Fruit fly (Drosophila melanogaster) whole organism, embryonic: ENCODE results near the gene Cap-H2.

ENCODE experiments used
- ATbp ChIP-seq: fragments of 200-800 bp; sonication (Bioruptor generic); optimal IDR thresholded peaks from 2 replicates; lab custom pipeline; 2017; ENCODE audit warnings: missing biosample characterization, mild to moderate bottlenecking, missing genetic modification characterization, missing genetic modification reagents
- CG10543 ChIP-seq: fragments of 200-800 bp; sonication (Bioruptor generic); optimal IDR thresholded peaks from 3 replicates; lab custom pipeline; 2017; ENCODE audit warnings: missing biosample characterization, mild to moderate bottlenecking, missing genetic modification characterization, moderate library complexity
- CG10979 ChIP-seq: fragments of 200-800 bp; sonication (Bioruptor generic); optimal IDR thresholded peaks from 2 replicates; lab custom pipeline; 2018; ENCODE audit warnings: missing biosample characterization, mild to moderate bottlenecking, missing genetic modification characterization, moderate library complexity
- CG11723 ChIP-seq: fragments of 200-800 bp; sonication (Bioruptor generic); optimal IDR thresholded peaks from 2 replicates; lab custom pipeline; 2017; ENCODE audit warnings: missing biosample characterization, mild to moderate bottlenecking, missing genetic modification characterization
- CG1233 ChIP-seq: fragments of 200-800 bp; sonication (Bioruptor generic); optimal IDR thresholded peaks from 4 replicates; lab custom pipeline; 2018; ENCODE audit warnings: missing biosample characterization, mild to moderate bottlenecking, missing genetic modification characterization
- CG13894 ChIP-seq: fragments of 200-800 bp; sonication (Bioruptor generic); optimal IDR thresholded peaks from 3 replicates; lab custom pipeline; 2018; ENCODE audit warnings: missing biosample characterization, mild to moderate bottlenecking, missing genetic modification characterization, moderate library complexity
- CG1529 ChIP-seq: fragments of 200-800 bp; sonication (Bioruptor generic); optimal IDR thresholded peaks from 3 replicates; lab custom pipeline; 2018; ENCODE audit warnings: missing biosample characterization, missing genetic modification characterization
- CG15479 ChIP-seq: fragments of 200-800 bp; sonication (Bioruptor generic); optimal IDR thresholded peaks from 3 replicates; lab custom pipeline; 2019; ENCODE audit warnings: missing biosample characterization, mild to moderate bottlenecking, missing genetic modification characterization, moderate library complexity
- CG15601 ChIP-seq: fragments of 200-800 bp; sonication (Bioruptor generic); optimal IDR thresholded peaks from 3 replicates; lab custom pipeline; 2019; ENCODE audit warnings: missing biosample characterization, mild to moderate bottlenecking, missing genetic modification characterization, moderate library complexity
- CG17359 ChIP-seq: fragments of 200-800 bp; sonication (Bioruptor generic); optimal IDR thresholded peaks from 3 replicates; lab custom pipeline; 2018; ENCODE audit warnings: missing biosample characterization, mild to moderate bottlenecking, missing genetic modification characterization, moderate library complexity
- CG17568 ChIP-seq: fragments of 200-800 bp; sonication (Bioruptor generic); optimal IDR thresholded peaks from 2 replicates; lab custom pipeline; 2018; ENCODE audit warnings: missing biosample characterization, mild to moderate bottlenecking, missing genetic modification characterization, moderate library complexity
- CG17612 ChIP-seq: fragments of 200-800 bp; sonication (Bioruptor generic); IDR thresholded peaks from 2 replicates; pipeline ENCODE4 v1.3.6; 2022; ENCODE audit warnings: missing biosample characterization, missing genetic modification characterization
- CG17802 ChIP-seq: fragments of 200-800 bp; sonication (Bioruptor generic); optimal IDR thresholded peaks from 2 replicates; lab custom pipeline; 2018; ENCODE audit warnings: missing biosample characterization, mild to moderate bottlenecking, missing genetic modification characterization, moderate library complexity
- CG18764 ChIP-seq: fragments of 200-800 bp; sonication (Bioruptor generic); optimal IDR thresholded peaks from 3 replicates; lab custom pipeline; 2016; ENCODE audit warnings: missing biosample characterization, missing genetic modification characterization
- CG2712 ChIP-seq: fragments of 200-800 bp; optimal IDR thresholded peaks from 3 replicates; lab custom pipeline; 2019; ENCODE audit warnings: missing biosample characterization, mild to moderate bottlenecking, missing genetic modification characterization, moderate library complexity
- CG3065 ChIP-seq: fragments of 200-800 bp; sonication (Bioruptor generic); optimal IDR thresholded peaks from 2 replicates; lab custom pipeline; 2016; ENCODE audit warnings: missing biosample characterization, missing genetic modification characterization
- CG4617 ChIP-seq: fragments of 200-800 bp; sonication (Bioruptor generic); optimal IDR thresholded peaks from 3 replicates; lab custom pipeline; 2016; ENCODE audit warnings: missing biosample characterization, missing genetic modification characterization, borderline replicate concordance
- CG5245 ChIP-seq: fragments of 200-800 bp; sonication (Bioruptor generic); optimal IDR thresholded peaks from 3 replicates; lab custom pipeline; 2016; ENCODE audit warnings: missing biosample characterization, missing genetic modification characterization
- CG7745 ChIP-seq: fragments of 200-800 bp; sonication (Bioruptor generic); optimal IDR thresholded peaks from 2 replicates; lab custom pipeline; 2018; ENCODE audit warnings: missing biosample characterization, mild to moderate bottlenecking, missing genetic modification characterization, moderate library complexity
- CG8281 ChIP-seq: fragments of 200-800 bp; sonication (Bioruptor generic); optimal IDR thresholded peaks from 2 replicates; lab custom pipeline; 2018; ENCODE audit warnings: missing biosample characterization, mild to moderate bottlenecking, missing genetic modification characterization, moderate library complexity
- CG8944 ChIP-seq: fragments of 200-800 bp; sonication (Bioruptor generic); optimal IDR thresholded peaks from 3 replicates; lab custom pipeline; 2016; ENCODE audit warnings: missing biosample characterization, missing genetic modification characterization
- CG9609 ChIP-seq: fragments of 200-800 bp; sonication (Bioruptor generic); optimal IDR thresholded peaks from 3 replicates; lab custom pipeline; 2016; ENCODE audit warnings: missing biosample characterization, missing genetic modification characterization
- CoRest ChIP-seq: fragments of 200-800 bp; sonication (Bioruptor generic); optimal IDR thresholded peaks from 3 replicates; lab custom pipeline; 2018; ENCODE audit warnings: missing biosample characterization, mild to moderate bottlenecking, missing genetic modification characterization, moderate library complexity
- HLH4C ChIP-seq: fragments of 200-800 bp; sonication (Bioruptor generic); IDR thresholded peaks from 3 replicates; pipeline ENCODE4 v1.3.6; 2022; ENCODE audit warnings: missing biosample characterization, missing genetic modification characterization; ENCODE audit not compliant: partially characterized antibody
- Myb ChIP-seq: fragments of 200-800 bp; sonication (Bioruptor generic); optimal IDR thresholded peaks from 2 replicates; lab custom pipeline; 2016; ENCODE audit warnings: missing biosample characterization, missing genetic modification characterization
- Neu2 ChIP-seq: fragments of 200-800 bp; sonication (Bioruptor generic); optimal IDR thresholded peaks from 3 replicates; lab custom pipeline; 2016; ENCODE audit warnings: missing biosample characterization, missing genetic modification characterization, borderline replicate concordance
- Nf-YA ChIP-seq: fragments of 200-800 bp; sonication (Bioruptor generic); IDR thresholded peaks from 2 replicates; pipeline ENCODE4 v1.3.6; 2022; ENCODE audit warnings: missing biosample characterization, missing genetic modification characterization
- Nf-YB ChIP-seq: fragments of 200-800 bp; sonication (Bioruptor generic); optimal IDR thresholded peaks from 3 replicates; lab custom pipeline; 2019; ENCODE audit warnings: missing biosample characterization, mild to moderate bottlenecking, missing genetic modification characterization, moderate library complexity
- Nf-YC ChIP-seq: fragments of 200-800 bp; optimal IDR thresholded peaks from 3 replicates; lab custom pipeline; 2019; ENCODE audit warnings: missing biosample characterization, mild to moderate bottlenecking, missing genetic modification characterization, moderate library complexity
- Scr ChIP-seq: fragments of 200-800 bp; sonication (Bioruptor generic); IDR thresholded peaks from 2 replicates; pipeline ENCODE4 v1.3.6; 2022; ENCODE audit warnings: missing biosample characterization, missing genetic modification characterization; ENCODE audit not compliant: partially characterized antibody
- Six4 ChIP-seq: fragments of 200-800 bp; sonication (Bioruptor generic); optimal IDR thresholded peaks from 2 replicates; lab custom pipeline; 2016; ENCODE audit warnings: missing biosample characterization, missing genetic modification characterization
- Ssrp ChIP-seq: fragments of 200-800 bp; sonication (Bioruptor generic); optimal IDR thresholded peaks from 2 replicates; lab custom pipeline; 2018; ENCODE audit warnings: missing biosample characterization, mild to moderate bottlenecking, missing genetic modification characterization, moderate library complexity
- Stat92E ChIP-seq, 3 experiments: fragments of >200 bp in 2 of 3; fragments of 200-800 bp in 1 of 3; sonication (Bioruptor generic) in 1 of 3; optimal IDR thresholded peaks; 2 replicates each; lab custom pipeline; 2017 to 2019; ENCODE audit warnings: missing biosample characterization in 3 of 3, missing genetic modification characterization in 3 of 3, mild to moderate bottlenecking in 1 of 3, moderate library complexity in 1 of 3
- br ChIP-seq: fragments of >200 bp; optimal IDR thresholded peaks from 2 replicates; lab custom pipeline; 2017
- cad ChIP-seq: fragments of >200 bp; optimal IDR thresholded peaks from 2 replicates; lab custom pipeline; 2017; ENCODE audit warnings: missing biosample characterization, missing genetic modification characterization
- croc ChIP-seq: fragments of 200-800 bp; sonication (Bioruptor generic); conservative IDR thresholded peaks from 3 replicates; pipeline ENCODE4 v1.3.6; 2022; ENCODE audit warnings: missing biosample characterization, missing genetic modification characterization
- cwo ChIP-seq: fragments of 200-800 bp; sonication (Bioruptor generic); optimal IDR thresholded peaks from 3 replicates; lab custom pipeline; 2017; ENCODE audit warnings: missing biosample characterization, missing genetic modification characterization, mild to moderate bottlenecking, moderate library complexity, missing genetic modification reagents
- da ChIP-seq: fragments of 200-800 bp; sonication (Bioruptor generic); optimal IDR thresholded peaks from 2 replicates; lab custom pipeline; 2016; ENCODE audit warnings: missing biosample characterization, missing genetic modification characterization
- dmrt11E ChIP-seq: fragments of 200-800 bp; sonication (Bioruptor generic); optimal IDR thresholded peaks from 3 replicates; lab custom pipeline; 2018; ENCODE audit warnings: missing biosample characterization, mild to moderate bottlenecking, missing genetic modification characterization, moderate library complexity
- fd3F ChIP-seq: fragments of 200-800 bp; sonication (Bioruptor generic); optimal IDR thresholded peaks from 2 replicates; lab custom pipeline; 2018; ENCODE audit warnings: missing biosample characterization, mild to moderate bottlenecking, missing genetic modification characterization, moderate library complexity
- jigr1 ChIP-seq: fragments of 200-800 bp; sonication (Bioruptor generic); IDR thresholded peaks from 3 replicates; pipeline ENCODE4 v1.3.6; 2022; ENCODE audit warnings: missing biosample characterization, missing genetic modification characterization
- klu ChIP-seq: fragments of 200-800 bp; sonication (Bioruptor generic); IDR thresholded peaks from 2 replicates; pipeline ENCODE4 v1.3.6; 2022; ENCODE audit warnings: missing biosample characterization, missing genetic modification characterization
- lilli ChIP-seq: fragments of 200-800 bp; sonication (Bioruptor generic); optimal IDR thresholded peaks from 3 replicates; lab custom pipeline; 2016; ENCODE audit warnings: missing biosample characterization, missing genetic modification characterization
- maf-S ChIP-seq: fragments of 200-800 bp; sonication (Bioruptor generic); optimal IDR thresholded peaks from 2 replicates; lab custom pipeline; 2016; ENCODE audit warnings: missing biosample characterization, missing genetic modification characterization
- nau ChIP-seq: fragments of 200-800 bp; sonication (Bioruptor generic); optimal IDR thresholded peaks from 3 replicates; lab custom pipeline; 2017; ENCODE audit warnings: missing biosample characterization, mild to moderate bottlenecking, missing genetic modification characterization, missing genetic modification reagents
- pb ChIP-seq: fragments of 200-800 bp; sonication (Bioruptor generic); optimal IDR thresholded peaks from 3 replicates; lab custom pipeline; 2016; ENCODE audit warnings: missing biosample characterization, missing genetic modification characterization
- salm ChIP-seq: fragments of 200-800 bp; sonication (Bioruptor generic); optimal IDR thresholded peaks from 2 replicates; lab custom pipeline; 2018; ENCODE audit warnings: missing biosample characterization, mild to moderate bottlenecking, missing genetic modification characterization
- ssp ChIP-seq: fragments of 200-800 bp; sonication (Bioruptor generic); IDR thresholded peaks from 2 replicates; pipeline ENCODE4 v1.3.6; 2022; ENCODE audit warnings: missing biosample characterization, missing genetic modification characterization
- tin ChIP-seq: fragments of 200-800 bp; sonication (Bioruptor generic); optimal IDR thresholded peaks from 3 replicates; lab custom pipeline; 2016; ENCODE audit warnings: missing biosample characterization, missing genetic modification characterization
- vfl ChIP-seq: fragments of 200-800 bp; sonication (Bioruptor generic); optimal IDR thresholded peaks from 2 replicates; lab custom pipeline; 2016; ENCODE audit warnings: missing biosample characterization, missing genetic modification characterization

Gene Cap-H2

dm6 chr3R:10784058-10784499 lies 23.0 kb downstream of the Cap-H2 start, which contains the start of the genes mRpL37 and Rbp1 (continued):
- TF ChIP-seq CG17568 (GFP tag; lab: Kevin White, UChicago): no peak
- no peak for TF ChIP-seq Myb (GFP tag; lab: Kevin White, UChicago)
- no peak for TF ChIP-seq CG7745 (tag; lab: Kevin White, UChicago)
- peak; percentile 66 for TF ChIP-seq fd3F
- TF ChIP-seq jigr1: peak; percentile 66; the same call in 2 of the 3 replicates
- TF ChIP-seq CG15479 (GFP tag; lab: Kevin White, UChicago): no peak
- TF ChIP-seq ssp: peak; percentile 80
- TF ChIP-seq CG3065 (GFP tag; lab: Kevin White, UChicago): peak; percentile 23
- TF ChIP-seq nau (GFP tag; lab: Kevin White, UChicago): no peak
- TF ChIP-seq CG10543 (GFP tag; lab: Kevin White, UChicago): peak; percentile 59
- no peak for TF ChIP-seq CG17802 (tag; lab: Kevin White, UChicago)
- TF ChIP-seq CG10979 (tag; lab: Kevin White, UChicago): peak; percentile 63
- no peak for TF ChIP-seq Nf-YB (GFP tag; lab: Kevin White, UChicago)
- TF ChIP-seq CG8944 (GFP tag; lab: Kevin White, UChicago): peak; percentile 34
- TF ChIP-seq Nf-YA: no peak
- TF ChIP-seq vfl (GFP tag; lab: Kevin White, UChicago): peak; percentile 55
- TF ChIP-seq CG18764 (GFP tag; lab: Kevin White, UChicago): peak; percentile 57
- TF ChIP-seq klu (GFP tag; lab: Robert Waterston, UW): peak; percentile 70
- peak; percentile 90 for TF ChIP-seq CoRest
- TF ChIP-seq CG11723 (GFP tag; lab: Kevin White, UChicago): peak; percentile 19
- no peak for TF ChIP-seq da (GFP tag; lab: Kevin White, UChicago)
- TF ChIP-seq Stat92E (GFP tag; optimal IDR thresholded peaks at IDR 0.05; lab: Kevin White, UChicago): peak in 1 of 3 experiments; percentile 30
- TF ChIP-seq dmrt11E (tag; lab: Kevin White, UChicago): peak; percentile 83
- TF ChIP-seq CG15601 (tag; lab: Kevin White, UChicago): peak; percentile 78
- peak; percentile 80 for TF ChIP-seq croc (GFP tag; lab: Robert Waterston, UW)
- no peak for TF ChIP-seq cad
- peak; percentile 23 for TF ChIP-seq salm
- TF ChIP-seq CG17612 (GFP tag; lab: Robert Waterston, UW): no peak
- no peak for TF ChIP-seq CG13894 (tag; lab: Kevin White, UChicago)
- TF ChIP-seq CG1233: peak; percentile 73
- no peak for TF ChIP-seq CG8281 (tag; lab: Kevin White, UChicago)
- TF ChIP-seq CG2712: peak; percentile 89
- no peak for TF ChIP-seq CG9609 (GFP tag; lab: Kevin White, UChicago)
- no peak for TF ChIP-seq br (lab: Kevin White, UChicago)
- peak; percentile 24 for TF ChIP-seq CG1529 (GFP tag; lab: Kevin White, UChicago)
- TF ChIP-seq Neu2 (GFP tag; lab: Kevin White, UChicago): no peak
- peak; percentile 84 for TF ChIP-seq CG4617
- peak; percentile 76 for TF ChIP-seq Nf-YC (tag; lab: Kevin White, UChicago)
- TF ChIP-seq Ssrp: peak; percentile 81
- TF ChIP-seq CG17359: peak; percentile 50
- peak; percentile 90 for TF ChIP-seq HLH4C (GFP tag; lab: Robert Waterston, UW)
- TF ChIP-seq Scr (GFP tag; lab: Robert Waterston, UW): peak; percentile 99
- peak; percentile 81 for TF ChIP-seq lilli (GFP tag; lab: Kevin White, UChicago)
- TF ChIP-seq maf-S: peak; percentile 12
- TF ChIP-seq ATbp (GFP tag; lab: Kevin White, UChicago): no peak
- peak; percentile 19 for TF ChIP-seq cwo (GFP tag; lab: Kevin White, UChicago)
- TF ChIP-seq pb (GFP tag; lab: Kevin White, UChicago): no peak
- TF ChIP-seq tin: peak; percentile 78
- peak; percentile 31 for TF ChIP-seq Six4
- peak; percentile 61 for TF ChIP-seq CG5245
